Fruit fly (Drosophila melanogaster): ENCODE data around the gene CG10588.

CG10588 gene

dm6 chr3L:20921859-20922258 lies 34.9 kb upstream of the CG10588 start (continued):
- peak in 1 of 2 experiments; percentile 15 for TF ChIP-seq Pdp1 (GFP tag; optimal IDR thresholded peaks at IDR 0.05)
- peak; percentile 45 for TF ChIP-seq Med (GFP tag)
- TF ChIP-seq sens (GFP tag): peak; percentile 86

dm6 chr3L:20922279-20922830 lies 34.4 kb upstream of the CG10588 start:
- TF ChIP-seq odd (GFP tag; optimal IDR thresholded peaks at IDR 0.05) (peak; percentile 35), CG2678 (tag; optimal IDR thresholded peaks at IDR 0.05) (no peak), crol (GFP tag; IDR thresholded peaks at IDR 0.05) (peak; percentile 87), ap (GFP tag; IDR thresholded peaks at IDR 0.05) (no peak), CG7745 (tag; optimal IDR thresholded peaks at IDR 0.05) (peak; percentile 36), CG1529 (GFP tag; optimal IDR thresholded peaks at IDR 0.05) (no peak), salm (tag; optimal IDR thresholded peaks at IDR 0.05) (peak; percentile 52), Side (GFP tag; optimal IDR thresholded peaks at IDR 0.05) (peak; percentile 3), sens (GFP tag) (peak; percentile 73), Trl (optimal IDR thresholded peaks at IDR 0.05) (peak in 1 of 2 experiments; percentile 22), Trl (GFP tag; optimal IDR thresholded peaks at IDR 0.05) (no peak), CG3407 (GFP tag; optimal IDR thresholded peaks at IDR 0.05) (peak; percentile 23), Kr (GFP tag; optimal IDR thresholded peaks at IDR 0.05) (peak; percentile 90), insv (GFP tag; optimal IDR thresholded peaks at IDR 0.05) (peak in 1 of 2 experiments; percentile 7), PHDP (tag; optimal IDR thresholded peaks at IDR 0.05) (peak; percentile 2), ewg (GFP tag; optimal IDR thresholded peaks at IDR 0.05) (peak; percentile 9), dm (GFP tag; optimal IDR thresholded peaks at IDR 0.05) (peak; percentile 8), CG7987 (GFP tag; optimal IDR thresholded peaks at IDR 0.05) (peak; percentile 49), CG11504 (tag; optimal IDR thresholded peaks at IDR 0.05) (peak; percentile 7), Hr78 (GFP tag; optimal IDR thresholded peaks at IDR 0.05) (peak in 1 of 2 experiments; percentile 50), lab (GFP tag; optimal IDR thresholded peaks at IDR 0.05) (peak; percentile 26), kni (GFP tag; optimal IDR thresholded peaks at IDR 0.05) (peak; percentile 92), vnd (GFP tag; IDR thresholded peaks at IDR 0.05; ENCODE audit: partially characterized antibody) (peak; percentile 43; the same call in 1 of the 3 replicates), crc (GFP tag; optimal IDR thresholded peaks at IDR 0.05) (no peak), CG10209 (GFP tag; optimal IDR thresholded peaks at IDR 0.05) (no peak), pros (GFP tag; optimal IDR thresholded peaks at IDR 0.05) (peak; percentile 85), pum (GFP tag; optimal IDR thresholded peaks at IDR 0.05) (no peak), H15 (GFP tag; IDR thresholded peaks at IDR 0.05) (0 out of 3 replicates have a peak, but pooled peaks have one; percentile 8), CG11093 (GFP tag; IDR thresholded peaks at IDR 0.05) (no peak), Atf6 (GFP tag; IDR thresholded peaks at IDR 0.05) (0 out of 2 replicates have a peak, but pooled peaks have one; percentile 19), CG32767 (GFP tag; IDR thresholded peaks at IDR 0.05) (no peak), fd102C (GFP tag; optimal IDR thresholded peaks at IDR 0.05) (peak; percentile 21), sug (tag; optimal IDR thresholded peaks at IDR 0.05) (peak; percentile 15), sd (tag; optimal IDR thresholded peaks at IDR 0.05) (peak; percentile 63), CG2199 (GFP tag; IDR thresholded peaks at IDR 0.05) (0 out of 3 replicates have a peak, but pooled peaks have one; percentile 79), Optix (GFP tag; IDR thresholded peaks at IDR 0.05) (no peak), CG31441 (GFP tag; IDR thresholded peaks at IDR 0.05) (no peak), HmgD (GFP tag; optimal IDR thresholded peaks at IDR 0.05) (no peak), CG2875 (GFP tag; optimal IDR thresholded peaks at IDR 0.05) (peak; percentile 10), CG5180 (GFP tag; optimal IDR thresholded peaks at IDR 0.05) (peak; percentile 14), bsh (GFP tag; optimal IDR thresholded peaks at IDR 0.05) (peak in 1 of 2 experiments; percentile 9), Lim3 (GFP tag; IDR thresholded peaks at IDR 0.05) (0 out of 2 replicates have a peak, but pooled peaks have one; percentile 9), CG10543 (GFP tag; optimal IDR thresholded peaks at IDR 0.05) (peak; percentile 56), D19A (tag; optimal IDR thresholded peaks at IDR 0.05) (peak; percentile 21), CG15601 (tag; optimal IDR thresholded peaks at IDR 0.05) (peak; percentile 23)

All from whole organism, embryonic.